Worm (Caenorhabditis elegans) whole organism, late embryonic: ENCODE measurements around the gene irg-5.

Source experiments
- C08G9.2 ChIP-seq: sonication (generic microtip); optimal IDR thresholded peaks from 2 replicates; lab custom pipeline; 2016; ENCODE audit warnings: mild to moderate bottlenecking, missing genetic modification characterization, moderate library complexity, missing compliant biosample characterization
- C38D4.7 ChIP-seq: fragments of 200-800 bp; sonication (Bioruptor generic); optimal IDR thresholded peaks from 2 replicates; lab custom pipeline; 2018; ENCODE audit warnings: mild to moderate bottlenecking, missing genetic modification characterization, moderate library complexity, missing compliant biosample characterization
- K02D7.2 ChIP-seq: sonication (generic microtip); optimal IDR thresholded peaks from 2 replicates; lab custom pipeline; 2017; ENCODE audit warnings: mild to moderate bottlenecking, missing genetic modification characterization, missing compliant biosample characterization
- T23F11.4 ChIP-seq: fragments of 200-800 bp; sonication (Bioruptor generic); optimal IDR thresholded peaks from 2 replicates; lab custom pipeline; 2018; ENCODE audit warnings: mild to moderate bottlenecking, missing genetic modification characterization, missing compliant biosample characterization
- ahr-1 ChIP-seq: sonication (generic microtip); optimal IDR thresholded peaks from 2 replicates; lab custom pipeline; 2016; ENCODE audit warnings: missing genetic modification characterization, missing compliant biosample characterization
- ceh-14 ChIP-seq: sonication (generic microtip); optimal IDR thresholded peaks from 2 replicates; lab custom pipeline; 2016; ENCODE audit warnings: missing genotype, missing genetic modification characterization, missing compliant biosample characterization
- ceh-19 ChIP-seq: fragments of 200-800 bp; sonication (Bioruptor generic); optimal IDR thresholded peaks from 2 replicates; lab custom pipeline; 2018; ENCODE audit warnings: mild to moderate bottlenecking, missing genetic modification characterization, missing compliant biosample characterization
- ceh-2 ChIP-seq: sonication (generic microtip); optimal IDR thresholded peaks from 2 replicates; lab custom pipeline; 2016; ENCODE audit warnings: missing genotype, missing genetic modification characterization, missing compliant biosample characterization
- ceh-22 ChIP-seq: sonication (generic microtip); optimal IDR thresholded peaks from 2 replicates; lab custom pipeline; 2017; ENCODE audit warnings: missing biosample characterization, missing genetic modification characterization
- ceh-24 ChIP-seq: sonication (generic microtip); optimal IDR thresholded peaks from 2 replicates; lab custom pipeline; 2016; ENCODE audit warnings: mild to moderate bottlenecking, missing genetic modification characterization, missing compliant biosample characterization
- ceh-30 ChIP-seq: fragments of 150-350 bp; optimal IDR thresholded peaks from 2 replicates; lab custom pipeline; 2014; ENCODE audit warnings: missing biosample characterization, missing genetic modification characterization
- ceh-31 ChIP-seq: sonication (generic microtip); optimal IDR thresholded peaks from 2 replicates; lab custom pipeline; 2016; ENCODE audit warnings: missing genetic modification characterization, missing compliant biosample characterization
- ceh-45 ChIP-seq: fragments of 200-800 bp; sonication (Bioruptor generic); IDR thresholded peaks from 2 replicates; pipeline ENCODE4 v1.3.6; 2022; ENCODE audit warnings: missing genetic modification reagents, missing genetic modification characterization, missing compliant biosample characterization
- ceh-48 ChIP-seq: sonication (generic microtip); optimal IDR thresholded peaks from 2 replicates; lab custom pipeline; 2016; ENCODE audit warnings: missing genetic modification characterization, inconsistent platforms, missing compliant biosample characterization
- ceh-9 ChIP-seq: sonication (generic microtip); optimal IDR thresholded peaks from 2 replicates; lab custom pipeline; 2016; ENCODE audit warnings: mild to moderate bottlenecking, missing genetic modification characterization, inconsistent platforms, missing compliant biosample characterization
- che-1 ChIP-seq: sonication (generic microtip); optimal IDR thresholded peaks from 2 replicates; lab custom pipeline; 2016; ENCODE audit warnings: mild to moderate bottlenecking, missing genetic modification characterization, missing compliant biosample characterization
- dve-1 ChIP-seq: sonication (generic microtip); optimal IDR thresholded peaks from 2 replicates; lab custom pipeline; 2017; ENCODE audit warnings: antibody characterized with exemption, mild to moderate bottlenecking, missing genetic modification characterization, missing compliant biosample characterization
- elt-2 ChIP-seq: sonication (generic microtip); optimal IDR thresholded peaks from 2 replicates; lab custom pipeline; 2016; ENCODE audit warnings: missing genetic modification reagents, missing genetic modification characterization, missing compliant biosample characterization
- ets-4 ChIP-seq: sonication (generic microtip); optimal IDR thresholded peaks from 2 replicates; lab custom pipeline; 2016; ENCODE audit warnings: missing genetic modification characterization, missing compliant biosample characterization
- eyg-1 ChIP-seq: sonication (generic microtip); optimal IDR thresholded peaks from 2 replicates; lab custom pipeline; 2016; ENCODE audit warnings: missing genotype, missing genetic modification characterization, missing compliant biosample characterization
- fkh-6 ChIP-seq: sonication (generic microtip); optimal IDR thresholded peaks from 2 replicates; lab custom pipeline; 2016; ENCODE audit warnings: missing genetic modification characterization, missing compliant biosample characterization
- gmeb-2 ChIP-seq: sonication (generic microtip); optimal IDR thresholded peaks from 2 replicates; lab custom pipeline; 2016; ENCODE audit warnings: missing genetic modification characterization, inconsistent platforms, missing compliant biosample characterization
- hlh-13 ChIP-seq: fragments of 200-800 bp; sonication (Bioruptor generic); optimal IDR thresholded peaks from 2 replicates; lab custom pipeline; 2018; ENCODE audit warnings: mild to moderate bottlenecking, missing genetic modification characterization, missing compliant biosample characterization
- hlh-30 ChIP-seq: sonication (generic microtip); optimal IDR thresholded peaks from 2 replicates; lab custom pipeline; 2017; ENCODE audit warnings: antibody characterized with exemption, missing genetic modification characterization, missing compliant biosample characterization; ENCODE audit not compliant: insufficient read depth
- hlh-8 ChIP-seq: sonication (generic microtip); optimal IDR thresholded peaks from 2 replicates; lab custom pipeline; 2016; ENCODE audit warnings: missing genotype, missing genetic modification characterization, missing compliant biosample characterization
- mec-3 ChIP-seq: sonication (generic microtip); optimal IDR thresholded peaks from 2 replicates; lab custom pipeline; 2016; ENCODE audit warnings: borderline replicate concordance, missing genetic modification characterization, missing compliant biosample characterization
- nfya-1 ChIP-seq: sonication (generic microtip); optimal IDR thresholded peaks from 2 replicates; lab custom pipeline; 2017; ENCODE audit warnings: missing genetic modification characterization, mild to moderate bottlenecking, missing compliant biosample characterization, antibody characterized with exemption, moderate library complexity
- nhr-232 ChIP-seq: sonication (generic microtip); optimal IDR thresholded peaks from 2 replicates; lab custom pipeline; 2016; ENCODE audit warnings: missing genetic modification characterization, missing compliant biosample characterization
- odd-2 ChIP-seq: sonication (generic microtip); optimal IDR thresholded peaks from 2 replicates; lab custom pipeline; 2017; ENCODE audit warnings: antibody characterized with exemption, mild to moderate bottlenecking, missing genetic modification characterization, missing compliant biosample characterization
- pha-4 ChIP-seq: fragments of 150-350 bp; optimal IDR thresholded peaks from 2 replicates; lab custom pipeline; 2018; ENCODE audit warnings: missing biosample characterization, missing genetic modification reagents, missing genetic modification characterization
- rnt-1 ChIP-seq: sonication (generic microtip); optimal IDR thresholded peaks from 2 replicates; lab custom pipeline; 2016; ENCODE audit warnings: missing genetic modification characterization, missing compliant biosample characterization
- sox-4 ChIP-seq: sonication (generic microtip); optimal IDR thresholded peaks from 2 replicates; lab custom pipeline; 2017; ENCODE audit warnings: mild to moderate bottlenecking, missing genetic modification characterization, inconsistent platforms, missing compliant biosample characterization
- syd-9 ChIP-seq: sonication (generic microtip); optimal IDR thresholded peaks from 2 replicates; lab custom pipeline; 2016; ENCODE audit warnings: mild to moderate bottlenecking, missing genetic modification characterization, moderate library complexity, missing compliant biosample characterization
- tbx-2 ChIP-seq: sonication (generic microtip); optimal IDR thresholded peaks from 2 replicates; lab custom pipeline; 2016; ENCODE audit warnings: missing genetic modification characterization, missing compliant biosample characterization
- unc-42 ChIP-seq: sonication (generic microtip); optimal IDR thresholded peaks from 2 replicates; lab custom pipeline; 2016; ENCODE audit warnings: missing genotype, missing genetic modification characterization, missing compliant biosample characterization

irg-5 gene

ce11 chrV:13738374-13738773 lies at the start of gene irg-5:
irg-5 (minus strand) TSS chrV:13738474.
- no peak for TF ChIP-seq gmeb-2 (tag; lab: Kevin White, UChicago)
- TF ChIP-seq ceh-31 (tag; lab: Kevin White, UChicago): no peak
- TF ChIP-seq eyg-1 (tag; lab: Kevin White, UChicago): no peak

- TF ChIP-seq unc-42 (tag; lab: Kevin White, UChicago) (no peak), ceh-19 (GFP tag; lab: Kevin White, UChicago) (no peak), ceh-45 (no peak), T23F11.4 (GFP tag; lab: Kevin White, UChicago) (no peak), C38D4.7 (GFP tag; lab: Kevin White, UChicago) (no peak), ceh-31 (tag; lab: Kevin White, UChicago) (peak; percentile 14), sox-4 (tag; lab: Kevin White, UChicago) (no peak), ceh-2 (tag; lab: Kevin White, UChicago) (no peak), rnt-1 (tag; lab: Kevin White, UChicago) (no peak), ceh-9 (no peak), ceh-48 (no peak), K02D7.2 (tag; lab: Kevin White, UChicago) (no peak), pha-4 (tag; lab: Kevin White, UChicago) (no peak), hlh-30 (tag; lab: Kevin White, UChicago) (no peak), ceh-24 (tag; lab: Kevin White, UChicago) (no peak), mec-3 (no peak), nhr-232 (tag; lab: Kevin White, UChicago) (no peak), che-1 (no peak), ceh-22 (tag; lab: Kevin White, UChicago) (no peak), hlh-13 (GFP tag; lab: Kevin White, UChicago) (no peak), syd-9 (tag; lab: Kevin White, UChicago) (no peak), ahr-1 (no peak), ets-4 (tag; lab: Kevin White, UChicago) (peak; percentile 14), ceh-14 (tag; lab: Kevin White, UChicago) (no peak), ceh-30 (no peak), elt-2 (tag; lab: Kevin White, UChicago) (peak; percentile 12), tbx-2 (tag; lab: Kevin White, UChicago) (peak; percentile 14), C08G9.2 (tag; lab: Kevin White, UChicago) (no peak), hlh-8 (tag; lab: Kevin White, UChicago) (no peak), nfya-1 (tag; lab: Kevin White, UChicago) (peak; percentile 60), dve-1 (tag; lab: Kevin White, UChicago) (no peak)
These were observed 49.1 kb upstream of the irg-5 start, which contains the start of the genes F53C11.4 and F53C11.5 for ce11 chrV:13787225-13787898. F53C11.4 (minus strand) TSS chrV:13787352. F53C11.5 (plus strand) TSS chrV:13787549.

ce11 chrV:13785767-13786166 lies 47.5 kb upstream of the irg-5 start:
- no peak for TF ChIP-seq fkh-6

- TF ChIP-seq ceh-48: peak; percentile 3
- no peak for TF ChIP-seq odd-2 (tag; lab: Kevin White, UChicago)
These were observed 43.9 kb upstream of the irg-5 start, which contains the start of gene decr-1.1 for ce11 chrV:13782190-13782589. decr-1.1 (plus strand) TSS chrV:13782399.
